Fruit fly (Drosophila melanogaster): ENCODE data around the gene CG31789.

dm6 chr2L:18628104-18628503, 22.4 kb downstream of the CG31789 start:
- TF ChIP-seq psq (optimal IDR thresholded peaks at IDR 0.05), result no peak
- no peak for TF ChIP-seq h (optimal IDR thresholded peaks at IDR 0.05)
- TF ChIP-seq ttk (optimal IDR thresholded peaks at IDR 0.05), result no peak
- no peak for TF ChIP-seq insv (optimal IDR thresholded peaks at IDR 0.05)
- no peak for TF ChIP-seq Myc (optimal IDR thresholded peaks at IDR 0.05)
- no peak for TF ChIP-seq Sin3A (optimal IDR thresholded peaks at IDR 0.05)
